Fruit fly (Drosophila melanogaster) whole organism, embryonic: ENCODE results near the gene snz.
A peak's percentile ranks its signal among the peaks of the same experiment; 100 is the strongest.

Experiments
- CG1024 ChIP-seq: fragments of 200-800 bp; sonication (Bioruptor generic); IDR thresholded peaks from 2 replicates; pipeline ENCODE4 v1.3.6; 2022; ENCODE audit warnings: missing biosample characterization, missing genetic modification characterization
- CG11696 ChIP-seq: fragments of 200-800 bp; sonication (Bioruptor generic); IDR thresholded peaks from 2 replicates; pipeline ENCODE4 v1.3.6; 2022; ENCODE audit warnings: missing biosample characterization, missing genetic modification characterization
- CG13123 ChIP-seq: fragments of 200-800 bp; sonication (Bioruptor generic); optimal IDR thresholded peaks from 2 replicates; lab custom pipeline; 2016; ENCODE audit warnings: missing biosample characterization, missing genetic modification characterization
- CG15073 ChIP-seq: fragments of 200-800 bp; sonication (Bioruptor generic); optimal IDR thresholded peaks from 2 replicates; lab custom pipeline; 2016; ENCODE audit warnings: missing biosample characterization, missing genetic modification characterization
- CG15269 ChIP-seq: fragments of 200-800 bp; sonication (Bioruptor generic); optimal IDR thresholded peaks from 2 replicates; lab custom pipeline; 2018; ENCODE audit warnings: missing biosample characterization, mild to moderate bottlenecking, missing genetic modification characterization, moderate library complexity
- CG17912 ChIP-seq: fragments of 200-800 bp; sonication (Bioruptor generic); optimal IDR thresholded peaks from 2 replicates; lab custom pipeline; 2018; ENCODE audit warnings: missing biosample characterization, mild to moderate bottlenecking, missing genetic modification characterization
- CG31365 ChIP-seq: fragments of 200-800 bp; sonication (Bioruptor generic); optimal IDR thresholded peaks from 2 replicates; lab custom pipeline; 2018; ENCODE audit warnings: missing biosample characterization, mild to moderate bottlenecking, missing genetic modification characterization
- CG43689 ChIP-seq: fragments of 200-800 bp; sonication (Bioruptor generic); IDR thresholded peaks from 2 replicates; pipeline ENCODE4 v1.3.6; 2022; ENCODE audit warnings: missing biosample characterization, missing genetic modification characterization
- CG4617 ChIP-seq: fragments of 200-800 bp; sonication (Bioruptor generic); optimal IDR thresholded peaks from 3 replicates; lab custom pipeline; 2016; ENCODE audit warnings: missing biosample characterization, missing genetic modification characterization, borderline replicate concordance
- CG6254 ChIP-seq: fragments of 200-800 bp; sonication (Bioruptor generic); optimal IDR thresholded peaks from 3 replicates; lab custom pipeline; 2017; ENCODE audit warnings: mild to moderate bottlenecking, missing biosample characterization, missing genetic modification reagents, missing genetic modification characterization
- CG7839 ChIP-seq: fragments of 200-800 bp; sonication (Bioruptor generic); optimal IDR thresholded peaks from 3 replicates; lab custom pipeline; 2018; ENCODE audit warnings: missing biosample characterization, mild to moderate bottlenecking, missing genetic modification characterization, moderate library complexity
- CG7928 ChIP-seq: fragments of 200-800 bp; sonication (Bioruptor generic); optimal IDR thresholded peaks from 2 replicates; lab custom pipeline; 2017; ENCODE audit warnings: missing biosample characterization, mild to moderate bottlenecking, missing genetic modification characterization
- D19A ChIP-seq: fragments of 200-800 bp; optimal IDR thresholded peaks from 3 replicates; lab custom pipeline; 2019; ENCODE audit warnings: missing biosample characterization, mild to moderate bottlenecking, missing genetic modification characterization, moderate library complexity
- Dbx ChIP-seq: fragments of 200-800 bp; sonication (Bioruptor generic); IDR thresholded peaks from 3 replicates; pipeline ENCODE4 v1.3.6; 2022; ENCODE audit warnings: missing biosample characterization, missing genetic modification characterization
- Drgx ChIP-seq: fragments of 200-800 bp; sonication (Bioruptor generic); IDR thresholded peaks from 2 replicates; pipeline ENCODE4 v1.3.6; 2022; ENCODE audit warnings: missing biosample characterization, missing genetic modification characterization
- Fer3 ChIP-seq: fragments of 200-800 bp; sonication (Bioruptor generic); optimal IDR thresholded peaks from 2 replicates; lab custom pipeline; 2018; ENCODE audit warnings: missing biosample characterization, mild to moderate bottlenecking, missing genetic modification characterization, moderate library complexity
- HLHmδ ChIP-seq: fragments of 200-800 bp; sonication (Bioruptor generic); optimal IDR thresholded peaks from 2 replicates; lab custom pipeline; 2018; ENCODE audit warnings: missing biosample characterization, mild to moderate bottlenecking, missing genetic modification characterization, moderate library complexity
- Hr78 ChIP-seq, 2 experiments: fragments of 200-800 bp in 1 of 2; fragments of >200 bp in 1 of 2; sonication (Bioruptor generic) in 1 of 2; optimal IDR thresholded peaks; 2 replicates each; lab custom pipeline; 2017 to 2019; ENCODE audit warnings: missing biosample characterization in 2 of 2, missing genetic modification characterization in 2 of 2, mild to moderate bottlenecking in 1 of 2, moderate library complexity in 1 of 2
- MBD-R2 ChIP-seq: fragments of 200-800 bp; sonication (Bioruptor generic); IDR thresholded peaks from 2 replicates; pipeline ENCODE4 v1.3.6; 2022; ENCODE audit warnings: missing biosample characterization, missing genetic modification characterization
- Mad ChIP-seq: fragments of 200-800 bp; sonication (Bioruptor generic); optimal IDR thresholded peaks from 2 replicates; lab custom pipeline; 2016; ENCODE audit warnings: missing biosample characterization, missing genetic modification characterization
- Mrtf ChIP-seq: fragments of 200-800 bp; sonication (Bioruptor generic); IDR thresholded peaks from 3 replicates; pipeline ENCODE4 v1.3.6; 2022; ENCODE audit warnings: missing biosample characterization, missing genetic modification characterization
- NC2α ChIP-seq: fragments of 200-800 bp; sonication (Bioruptor generic); optimal IDR thresholded peaks from 2 replicates; lab custom pipeline; 2016; ENCODE audit warnings: missing biosample characterization, missing genetic modification characterization
- Pdp1 ChIP-seq, 2 experiments: fragments of 200-800 bp; sonication (Bioruptor generic); optimal IDR thresholded peaks; 3 replicates each; lab custom pipeline; 2016; ENCODE audit warnings: missing biosample characterization in 2 of 2, missing genetic modification characterization in 2 of 2, mild to moderate bottlenecking in 1 of 2, moderate library complexity in 1 of 2
- Ptx1 ChIP-seq: fragments of 200-800 bp; sonication (Bioruptor generic); IDR thresholded peaks from 2 replicates; pipeline ENCODE4 v1.3.6; 2022; ENCODE audit warnings: missing biosample characterization, missing genetic modification characterization
- Rfx ChIP-seq: fragments of 200-800 bp; sonication (Bioruptor generic); IDR thresholded peaks from 2 replicates; pipeline ENCODE4 v1.3.6; 2022; ENCODE audit warnings: missing biosample characterization, missing genetic modification characterization
- Sox100B ChIP-seq: fragments of 200-800 bp; sonication (Bioruptor generic); optimal IDR thresholded peaks from 3 replicates; lab custom pipeline; 2018; ENCODE audit warnings: missing biosample characterization, mild to moderate bottlenecking, missing genetic modification characterization
- Sry-β ChIP-seq: fragments of 200-800 bp; sonication (Bioruptor generic); optimal IDR thresholded peaks from 2 replicates; lab custom pipeline; 2018; ENCODE audit warnings: missing biosample characterization, mild to moderate bottlenecking, missing genetic modification characterization, moderate library complexity
- ase ChIP-seq: fragments of 200-800 bp; sonication (Bioruptor generic); IDR thresholded peaks from 3 replicates; pipeline ENCODE4 v1.3.6; 2022; ENCODE audit warnings: missing biosample characterization, missing genetic modification characterization
- ci ChIP-seq: fragments of 200-800 bp; sonication (Bioruptor generic); IDR thresholded peaks from 3 replicates; pipeline ENCODE4 v1.3.6; 2022; ENCODE audit warnings: missing biosample characterization, missing genetic modification characterization
- crc ChIP-seq: fragments of 200-800 bp; sonication (Bioruptor generic); optimal IDR thresholded peaks from 2 replicates; lab custom pipeline; 2016; ENCODE audit warnings: missing biosample characterization, missing genetic modification characterization
- croc ChIP-seq: fragments of 200-800 bp; sonication (Bioruptor generic); conservative IDR thresholded peaks from 3 replicates; pipeline ENCODE4 v1.3.6; 2022; ENCODE audit warnings: missing biosample characterization, missing genetic modification characterization
- dati ChIP-seq: fragments of 200-800 bp; sonication (Bioruptor generic); IDR thresholded peaks from 2 replicates; pipeline ENCODE4 v1.3.6; 2022; ENCODE audit warnings: missing biosample characterization, missing genetic modification characterization
- emc ChIP-seq: fragments of 200-800 bp; sonication (Bioruptor generic); optimal IDR thresholded peaks from 2 replicates; lab custom pipeline; 2016; ENCODE audit warnings: missing biosample characterization, missing genetic modification characterization
- esg ChIP-seq: fragments of 200-800 bp; sonication (Bioruptor generic); conservative IDR thresholded peaks from 2 replicates; pipeline ENCODE4 v1.3.6; 2022; ENCODE audit warnings: missing biosample characterization, missing genetic modification characterization
- fd96Cb ChIP-seq: fragments of 200-800 bp; sonication (Bioruptor generic); optimal IDR thresholded peaks from 2 replicates; lab custom pipeline; 2018; ENCODE audit warnings: missing biosample characterization, mild to moderate bottlenecking, missing genetic modification characterization, moderate library complexity
- klu ChIP-seq: fragments of 200-800 bp; sonication (Bioruptor generic); IDR thresholded peaks from 2 replicates; pipeline ENCODE4 v1.3.6; 2022; ENCODE audit warnings: missing biosample characterization, missing genetic modification characterization
- lola ChIP-seq, 3 experiments: fragments of >200 bp in 2 of 3; fragments of 200-800 bp in 1 of 3; sonication (Bioruptor generic) in 1 of 3; optimal IDR thresholded peaks; 2 replicates each; lab custom pipeline; 2017 to 2019; ENCODE audit warnings: missing biosample characterization in 3 of 3, missing genetic modification characterization in 3 of 3, mild to moderate bottlenecking in 1 of 3, moderate library complexity in 1 of 3
- mld ChIP-seq: fragments of 200-800 bp; sonication (Bioruptor generic); IDR thresholded peaks from 3 replicates; pipeline ENCODE4 v1.3.6; 2022; ENCODE audit warnings: missing biosample characterization, missing genetic modification characterization; ENCODE audit not compliant: partially characterized antibody
- psq ChIP-seq: fragments of 200-800 bp; sonication (Bioruptor generic); optimal IDR thresholded peaks from 2 replicates; lab custom pipeline; 2017; ENCODE audit warnings: missing biosample characterization, missing genetic modification characterization
- rib ChIP-seq: fragments of 200-800 bp; sonication (Bioruptor generic); IDR thresholded peaks from 2 replicates; pipeline ENCODE4 v1.3.6; 2022; ENCODE audit warnings: missing biosample characterization, missing genetic modification characterization
- run ChIP-seq: fragments of 200-800 bp; sonication (Bioruptor generic); optimal IDR thresholded peaks from 3 replicates; lab custom pipeline; 2018; ENCODE audit warnings: missing biosample characterization, mild to moderate bottlenecking, missing genetic modification characterization
- salm ChIP-seq: fragments of 200-800 bp; sonication (Bioruptor generic); optimal IDR thresholded peaks from 2 replicates; lab custom pipeline; 2018; ENCODE audit warnings: missing biosample characterization, mild to moderate bottlenecking, missing genetic modification characterization
- sd ChIP-seq: fragments of 200-800 bp; sonication (Bioruptor generic); optimal IDR thresholded peaks from 3 replicates; lab custom pipeline; 2018; ENCODE audit warnings: missing biosample characterization, mild to moderate bottlenecking, missing genetic modification characterization, moderate library complexity
- sens-2 ChIP-seq: fragments of 200-800 bp; sonication (Bioruptor generic); IDR thresholded peaks from 2 replicates; pipeline ENCODE4 v1.3.6; 2022; ENCODE audit warnings: missing biosample characterization, missing genetic modification characterization
- sima ChIP-seq: fragments of 200-800 bp; sonication (Bioruptor generic); optimal IDR thresholded peaks from 2 replicates; lab custom pipeline; 2016; ENCODE audit warnings: missing biosample characterization, missing genetic modification characterization
- trem ChIP-seq: fragments of 200-800 bp; optimal IDR thresholded peaks from 3 replicates; lab custom pipeline; 2019; ENCODE audit warnings: missing biosample characterization, mild to moderate bottlenecking, missing genetic modification characterization, moderate library complexity
- zen ChIP-seq: fragments of 200-800 bp; sonication (Bioruptor generic); optimal IDR thresholded peaks from 3 replicates; lab custom pipeline; 2018; ENCODE audit warnings: missing biosample characterization, mild to moderate bottlenecking, missing genetic modification characterization, moderate library complexity
- zfh1 ChIP-seq: fragments of 200-800 bp; sonication (Bioruptor generic); IDR thresholded peaks from 3 replicates; pipeline ENCODE4 v1.3.6; 2022; ENCODE audit warnings: missing biosample characterization, missing genetic modification characterization
- zfh2 ChIP-seq: fragments of 200-800 bp; sonication (Bioruptor generic); optimal IDR thresholded peaks from 2 replicates; lab custom pipeline; 2016; ENCODE audit warnings: missing biosample characterization, missing genetic modification characterization

snz gene

DNA sequence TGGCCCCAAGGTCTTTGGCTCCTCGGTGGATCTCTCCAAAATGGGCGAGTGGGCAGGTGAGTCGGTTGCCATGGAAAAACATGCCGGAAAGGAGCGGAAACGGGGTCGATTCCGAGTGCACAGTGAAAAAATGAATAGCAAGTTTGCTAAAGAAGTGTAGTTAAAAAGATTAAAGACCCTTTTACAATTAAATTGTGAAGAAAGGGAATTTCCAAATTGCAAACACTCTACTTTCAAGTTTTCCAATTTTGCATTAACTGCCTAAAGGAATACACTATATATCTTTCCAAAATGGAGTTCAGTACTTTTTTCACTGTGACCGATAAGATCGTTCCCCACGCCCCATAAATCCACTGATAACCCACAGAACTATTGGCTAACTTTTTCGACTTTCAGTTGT, 2.4 kb upstream of the snz start (continued):
- TF ChIP-seq salm (tag; lab: Kevin White, UChicago) = no peak
- TF ChIP-seq dati (GFP tag; lab: Robert Waterston, UW) = no peak
- TF ChIP-seq fd96Cb (tag; lab: Kevin White, UChicago) = peak; percentile 21
- no peak for TF ChIP-seq ci (GFP tag; lab: Robert Waterston, UW)
- peak; percentile 21 for TF ChIP-seq CG7839
- TF ChIP-seq CG15073 (GFP tag; lab: Kevin White, UChicago) = no peak
- no peak for TF ChIP-seq zfh2 (GFP tag; lab: Kevin White, UChicago)
- peak in 1 of 2 experiments; percentile 3 for TF ChIP-seq Hr78 (GFP tag; optimal IDR thresholded peaks at IDR 0.05; lab: Kevin White, UChicago)
- TF ChIP-seq zfh1 (GFP tag; lab: Robert Waterston, UW) = no peak
- no peak for TF ChIP-seq Dbx (GFP tag; lab: Robert Waterston, UW)
- TF ChIP-seq D19A (tag; lab: Kevin White, UChicago) = peak; percentile 15
- no peak for TF ChIP-seq Sox100B
- 0 out of 2 replicates have a peak, but pooled peaks have one; percentile 11 for TF ChIP-seq esg (GFP tag; lab: Robert Waterston, UW)
- no peak for TF ChIP-seq HLHmδ (GFP tag; lab: Kevin White, UChicago)
- TF ChIP-seq CG6254 = no peak
- peak; percentile 50 for TF ChIP-seq Rfx (GFP tag; lab: Robert Waterston, UW)
- TF ChIP-seq CG15269 = no peak
- no peak for TF ChIP-seq lola (GFP tag; optimal IDR thresholded peaks at IDR 0.05; lab: Kevin White, UChicago)
- TF ChIP-seq ase (GFP tag; lab: Robert Waterston, UW) = 0 out of 3 replicates have a peak, but pooled peaks have one; percentile 50
- no peak for TF ChIP-seq rib (GFP tag; lab: Robert Waterston, UW)

DNA sequence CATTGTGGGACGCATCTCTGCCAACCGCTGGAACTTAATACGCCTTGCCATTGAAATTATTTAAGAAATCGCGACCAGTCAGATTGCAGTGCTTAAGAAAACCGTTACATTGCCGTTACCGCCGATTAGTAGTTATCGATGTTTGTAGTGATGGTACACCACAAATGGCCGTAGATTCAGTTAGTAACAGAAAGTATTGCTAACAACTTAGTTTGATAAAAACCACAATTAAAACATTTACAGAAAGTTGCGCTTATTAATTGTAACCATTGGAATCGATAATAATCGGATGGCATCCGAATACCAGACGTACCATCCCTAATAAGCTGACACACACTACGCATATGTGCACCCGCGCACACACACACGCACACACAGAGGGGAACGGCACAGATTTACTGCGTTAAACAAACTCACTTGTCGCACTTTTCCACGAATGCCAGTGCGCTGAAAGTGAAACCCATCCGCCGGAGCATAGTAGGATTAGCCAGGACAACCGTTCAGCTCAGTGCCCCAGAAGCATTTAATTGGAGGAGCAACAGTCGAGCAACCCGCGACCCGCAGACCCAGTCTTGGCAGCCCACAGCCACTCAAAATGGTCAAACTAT, 8.3 kb downstream of the snz start, which contains the start of the genes hdm and Ykt6:
TSS of gene hdm (minus strand) at position 51 of the 608 bp plus-strand sequence.
TSS of gene Ykt6 (plus strand) at position 329 of the 608 bp plus-strand sequence.
- TF ChIP-seq trem (tag; lab: Kevin White, UChicago) (peak; percentile 81), croc (GFP tag; lab: Robert Waterston, UW) (peak; percentile 46; the same call in 2 of the 3 replicates), CG11696 (GFP tag; lab: Robert Waterston, UW) (peak; percentile 37; the same call in 1 of the 2 replicates), sd (tag; lab: Kevin White, UChicago) (no peak), CG17912 (GFP tag; lab: Kevin White, UChicago) (no peak), run (tag; lab: Kevin White, UChicago) (no peak), MBD-R2 (GFP tag; lab: Robert Waterston, UW) (peak; percentile 88), Drgx (GFP tag; lab: Robert Waterston, UW) (peak; percentile 70), emc (peak; percentile 50), NC2α (peak; percentile 51), Sry-β (GFP tag; lab: Kevin White, UChicago) (peak; percentile 12), Mrtf (peak; percentile 65; the same call in 2 of the 3 replicates), CG6254 (peak; percentile 39), sens-2 (GFP tag; lab: Robert Waterston, UW) (peak; percentile 81), mld (GFP tag; lab: Robert Waterston, UW) (peak; percentile 84; the same call in 2 of the 3 replicates), CG31365 (tag; lab: Kevin White, UChicago) (peak; percentile 36), Mad (GFP tag; lab: Kevin White, UChicago) (peak; percentile 74), Fer3 (tag; lab: Kevin White, UChicago) (no peak), sima (GFP tag; lab: Kevin White, UChicago) (peak; percentile 24), CG13123 (GFP tag; lab: Kevin White, UChicago) (peak; percentile 70), psq (peak; percentile 43), Ptx1 (GFP tag; lab: Robert Waterston, UW) (peak; percentile 87), CG43689 (no peak), crc (GFP tag; lab: Kevin White, UChicago) (peak; percentile 73), Pdp1 (GFP tag; optimal IDR thresholded peaks at IDR 0.05; lab: Kevin White, UChicago) (peak; percentile 78 to 80), zen (peak; percentile 71), CG1024 (GFP tag; lab: Robert Waterston, UW) (peak; percentile 56), CG4617 (GFP tag; lab: Kevin White, UChicago) (peak; percentile 80), CG7928 (GFP tag; lab: Kevin White, UChicago) (peak; percentile 51), klu (GFP tag; lab: Robert Waterston, UW) (no peak)
